Fruit fly (Drosophila melanogaster) whole organism, prepupa: ENCODE data around the gene CG42846.
A peak's percentile ranks its signal among the peaks of the same experiment; 100 is the strongest.

ENCODE experiments used
- Blimp-1 ChIP-seq: fragments of 200-800 bp; sonication (Bioruptor generic); optimal IDR thresholded peaks from 3 replicates; lab custom pipeline; 2017; ENCODE audit warnings: missing biosample characterization, missing genetic modification characterization, mild to moderate bottlenecking, moderate library complexity, missing genetic modification reagents
- CG3032 ChIP-seq: fragments of 200-800 bp; optimal IDR thresholded peaks from 2 replicates; lab custom pipeline; 2019; ENCODE audit warnings: missing biosample characterization, mild to moderate bottlenecking, missing genetic modification characterization, moderate library complexity
- CG31627 ChIP-seq: fragments of 200-800 bp; sonication (Bioruptor generic); optimal IDR thresholded peaks from 3 replicates; lab custom pipeline; 2016; ENCODE audit warnings: missing biosample characterization, missing genetic modification characterization
- CG6276 ChIP-seq: fragments of 200-800 bp; sonication (Bioruptor generic); optimal IDR thresholded peaks from 2 replicates; lab custom pipeline; 2017; ENCODE audit warnings: missing biosample characterization, mild to moderate bottlenecking, missing genetic modification characterization
- Sox15 ChIP-seq: fragments of 200-800 bp; sonication (Bioruptor generic); optimal IDR thresholded peaks from 3 replicates; lab custom pipeline; 2016; ENCODE audit warnings: missing biosample characterization, missing genetic modification characterization
- esn ChIP-seq: fragments of 200-800 bp; sonication (Bioruptor generic); optimal IDR thresholded peaks from 2 replicates; lab custom pipeline; 2016; ENCODE audit warnings: missing biosample characterization, mild to moderate bottlenecking, missing genetic modification characterization, moderate library complexity
- fd85E ChIP-seq: fragments of 200-800 bp; sonication (Bioruptor generic); optimal IDR thresholded peaks from 3 replicates; lab custom pipeline; 2016; ENCODE audit warnings: missing biosample characterization, missing genetic modification characterization

Gene CG42846

DNA sequence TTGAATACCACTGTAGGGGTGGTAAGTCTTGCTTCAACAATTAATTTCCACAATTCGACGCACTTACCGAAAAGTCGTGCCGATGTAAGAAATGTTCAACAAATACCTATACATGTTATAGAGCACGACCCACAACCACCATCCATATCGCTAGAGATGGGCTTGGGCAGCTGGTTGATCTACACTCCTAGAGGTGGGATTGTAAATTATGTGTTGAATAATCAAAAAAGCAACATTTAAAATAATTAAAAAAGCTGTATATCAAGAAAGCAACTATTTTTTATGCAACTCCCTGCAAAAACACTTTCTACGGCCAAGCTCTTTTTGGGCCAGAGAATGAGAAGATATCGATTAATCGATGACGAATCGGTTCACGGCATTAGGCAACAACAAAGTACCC is 47.2 kb downstream of the CG42846 start, which contains the start of the genes CG34140, Mkp and Mtch (continued):
- TF ChIP-seq CG6276 (GFP tag; lab: Kevin White, UChicago) (no peak), Sox15 (peak; percentile 65), esn (GFP tag; lab: Kevin White, UChicago) (peak; percentile 90), CG3032 (tag; lab: Kevin White, UChicago) (peak; percentile 78), Blimp-1 (GFP tag; lab: Kevin White, UChicago) (peak; percentile 36), CG31627 (GFP tag; lab: Kevin White, UChicago) (peak; percentile 89), fd85E (GFP tag; lab: Kevin White, UChicago) (peak; percentile 53)
